Fruit fly (Drosophila melanogaster) Kc167 (cell line): ENCODE data around the gene Deaf1.

Experiments used
- Sin3A ChIP-seq: fragments of >200 bp; optimal IDR thresholded peaks from 2 replicates; lab custom pipeline; 2018; ENCODE audit warnings: missing external identifiers
- ttk ChIP-seq: sonication (Bioruptor generic); optimal IDR thresholded peaks from 2 replicates; lab custom pipeline; 2017; ENCODE audit warnings: missing external identifiers

DNA sequence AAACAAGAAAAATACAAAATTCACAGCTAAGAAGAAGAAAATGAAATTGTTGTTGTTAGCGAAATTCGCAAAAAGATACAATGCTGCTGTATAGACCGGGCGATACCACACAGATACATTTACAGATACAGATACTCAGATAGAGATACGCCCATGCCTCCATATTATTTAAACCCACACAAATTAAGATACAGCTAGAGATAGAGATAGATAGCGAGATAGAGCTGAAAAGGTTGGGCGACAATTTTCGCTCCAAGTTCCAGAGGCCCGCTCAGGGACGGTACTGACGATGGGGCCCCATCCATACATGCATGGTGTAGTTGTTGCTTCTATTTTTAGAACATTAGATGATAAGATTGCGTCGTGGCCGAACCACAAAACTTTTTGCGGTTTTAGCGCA lies 30.3 kb upstream of the Deaf1 start:
- TF ChIP-seq ttk (no peak), Sin3A (lab: Kevin White, UChicago) (no peak)
